Worm (Caenorhabditis elegans) whole organism, young adult: ENCODE data around the gene dct-6.

ENCODE experiments used
- B0019.2 ChIP-seq: fragments of 200-800 bp; sonication (Bioruptor generic); conservative IDR thresholded peaks from 2 replicates; pipeline ENCODE4 v1.3.6; 2022; ENCODE audit warnings: missing genetic modification reagents, missing genetic modification characterization, missing compliant biosample characterization
- F10E7.11 ChIP-seq: sonication (generic microtip); optimal IDR thresholded peaks from 2 replicates; lab custom pipeline; 2017; ENCODE audit warnings: mild to moderate bottlenecking, missing genetic modification characterization, moderate library complexity, missing compliant biosample characterization
- F39B2.1 ChIP-seq: fragments of 200-800 bp; sonication (Bioruptor generic); IDR thresholded peaks from 2 replicates; pipeline ENCODE4 v1.3.6; 2022; ENCODE audit warnings: missing genetic modification reagents, missing genetic modification characterization, missing compliant biosample characterization
- F49E8.2 ChIP-seq: sonication (generic microtip); optimal IDR thresholded peaks from 3 replicates; lab custom pipeline; 2017; ENCODE audit warnings: missing genetic modification characterization, mild to moderate bottlenecking, missing compliant biosample characterization, antibody characterized with exemption, moderate library complexity; ENCODE audit not compliant: insufficient read depth
- F57C9.4 ChIP-seq: sonication (generic microtip); optimal IDR thresholded peaks from 2 replicates; lab custom pipeline; 2017; ENCODE audit warnings: mild to moderate bottlenecking, missing genetic modification characterization, missing compliant biosample characterization
- K11D2.4 ChIP-seq: fragments of 200-800 bp; sonication (Bioruptor generic); IDR thresholded peaks from 2 replicates; pipeline ENCODE4 v1.3.6; 2022; ENCODE audit warnings: missing genetic modification reagents, missing genetic modification characterization, missing compliant biosample characterization
- K12H6.12 ChIP-seq: fragments of 200-800 bp; sonication (Bioruptor generic); optimal IDR thresholded peaks from 2 replicates; lab custom pipeline; 2018; ENCODE audit warnings: mild to moderate bottlenecking, missing genetic modification characterization, missing compliant biosample characterization
- Y53F4B.3 ChIP-seq: fragments of 200-800 bp; sonication (Bioruptor generic); IDR thresholded peaks from 2 replicates; pipeline ENCODE4 v1.3.6; 2022; ENCODE audit warnings: missing genetic modification reagents, missing genetic modification characterization, missing compliant biosample characterization
- Y56A3A.18 ChIP-seq: fragments of 200-800 bp; sonication (Bioruptor generic); IDR thresholded peaks from 2 replicates; pipeline ENCODE4 v1.3.6; 2022; ENCODE audit warnings: missing genetic modification reagents, missing genetic modification characterization, missing compliant biosample characterization
- Y79H2A.3 ChIP-seq: fragments of 200-800 bp; sonication (Bioruptor generic); conservative IDR thresholded peaks from 2 replicates; pipeline ENCODE4 v1.3.6; 2022; ENCODE audit warnings: missing genetic modification reagents, missing genetic modification characterization, missing compliant biosample characterization
- ZK185.1 ChIP-seq: sonication (generic microtip); optimal IDR thresholded peaks from 2 replicates; lab custom pipeline; 2016; ENCODE audit warnings: mild to moderate bottlenecking, missing genetic modification characterization, missing compliant biosample characterization; ENCODE audit not compliant: poor library complexity, severe bottlenecking
- akir-1 ChIP-seq: fragments of 200-800 bp; sonication (Bioruptor generic); optimal IDR thresholded peaks from 2 replicates; lab custom pipeline; 2018; ENCODE audit warnings: mild to moderate bottlenecking, missing genetic modification characterization, moderate library complexity, missing compliant biosample characterization
- aptf-2 ChIP-seq: fragments of 200-800 bp; sonication (Bioruptor generic); conservative IDR thresholded peaks from 2 replicates; pipeline ENCODE4 v1.3.6; 2022; ENCODE audit warnings: missing genetic modification reagents, missing genetic modification characterization, missing compliant biosample characterization
- athp-1 ChIP-seq: sonication (generic microtip); optimal IDR thresholded peaks from 2 replicates; lab custom pipeline; 2017; ENCODE audit warnings: mild to moderate bottlenecking, missing genetic modification characterization, missing compliant biosample characterization
- attf-3 ChIP-seq: fragments of 200-800 bp; sonication (Bioruptor generic); conservative IDR thresholded peaks from 2 replicates; pipeline ENCODE4 v1.3.6; 2022; ENCODE audit warnings: missing genetic modification reagents, missing genetic modification characterization, missing compliant biosample characterization
- bed-1 ChIP-seq: fragments of 200-800 bp; sonication (Bioruptor generic); IDR thresholded peaks from 2 replicates; pipeline ENCODE4 v1.3.6; 2022; ENCODE audit warnings: missing genetic modification reagents, missing genetic modification characterization, missing compliant biosample characterization
- bed-2 ChIP-seq: fragments of 200-800 bp; sonication (Bioruptor generic); IDR thresholded peaks from 2 replicates; pipeline ENCODE4 v1.3.6; 2022; ENCODE audit warnings: missing genetic modification reagents, missing genetic modification characterization, missing compliant biosample characterization
- ccch-3 ChIP-seq: fragments of 200-800 bp; sonication (Bioruptor generic); optimal IDR thresholded peaks from 2 replicates; lab custom pipeline; 2018; ENCODE audit warnings: mild to moderate bottlenecking, missing genetic modification characterization, missing compliant biosample characterization
- cebp-1 ChIP-seq, 2 experiments: fragments of 200-800 bp in 1 of 2; sonication (Bioruptor generic) in 1 of 2; sonication (generic microtip) in 1 of 2; IDR thresholded peaks in 1 of 2; optimal IDR thresholded peaks in 1 of 2; 2 replicates each; pipeline versions ENCODE4 v1.3.6 to Lab custom; 2017 to 2022; ENCODE audit warnings: missing compliant biosample characterization in 2 of 2, missing genetic modification characterization in 2 of 2, mild to moderate bottlenecking in 1 of 2, missing genetic modification reagents in 1 of 2, moderate library complexity in 1 of 2
- ceh-40 ChIP-seq: fragments of 200-800 bp; sonication (Bioruptor generic); IDR thresholded peaks from 2 replicates; pipeline ENCODE4 v1.3.6; 2022; ENCODE audit warnings: missing genetic modification characterization, missing compliant biosample characterization
- egl-44 ChIP-seq: fragments of 200-800 bp; sonication (Bioruptor generic); IDR thresholded peaks from 2 replicates; pipeline ENCODE4 v1.3.6; 2022; ENCODE audit warnings: missing genetic modification reagents, missing genetic modification characterization, missing compliant biosample characterization
- ekl-4 ChIP-seq: fragments of 200-800 bp; sonication (Bioruptor generic); IDR thresholded peaks from 2 replicates; pipeline ENCODE4 v1.3.6; 2022; ENCODE audit warnings: missing genetic modification reagents, missing genetic modification characterization, missing compliant biosample characterization
- fkh-3 ChIP-seq: sonication (generic microtip); optimal IDR thresholded peaks from 2 replicates; lab custom pipeline; 2016; ENCODE audit warnings: mild to moderate bottlenecking, missing genetic modification characterization, missing compliant biosample characterization
- hmg-1.2 ChIP-seq: fragments of 200-800 bp; sonication (Bioruptor generic); IDR thresholded peaks from 2 replicates; pipeline ENCODE4 v1.3.6; 2022; ENCODE audit warnings: missing genetic modification reagents, missing genetic modification characterization, missing compliant biosample characterization
- hrde-1 ChIP-seq: sonication (generic microtip); optimal IDR thresholded peaks from 2 replicates; lab custom pipeline; 2016; ENCODE audit warnings: missing genetic modification characterization, mild to moderate bottlenecking, missing compliant biosample characterization, moderate library complexity, missing genotype, missing genetic modification reagents, borderline replicate concordance
- lin-35 ChIP-seq, 3 experiments: fragments of 150-350 bp in 2 of 3; sonication (generic microtip) in 1 of 3; optimal IDR thresholded peaks; 2 replicates each; lab custom pipeline; 2014 to 2018; ENCODE audit warnings: missing biosample characterization in 3 of 3, missing genetic modification characterization in 3 of 3, missing genetic modification reagents in 3 of 3
- lsy-27 ChIP-seq: sonication (generic microtip); optimal IDR thresholded peaks from 2 replicates; lab custom pipeline; 2017; ENCODE audit warnings: missing genetic modification characterization, mild to moderate bottlenecking, missing compliant biosample characterization, antibody characterized with exemption, missing genotype, borderline replicate concordance; ENCODE audit not compliant: insufficient read depth
- madf-6 ChIP-seq: fragments of 200-800 bp; sonication (Bioruptor generic); IDR thresholded peaks from 2 replicates; pipeline ENCODE4 v1.3.6; 2022; ENCODE audit warnings: missing genetic modification reagents, missing genetic modification characterization, missing compliant biosample characterization
- nfya-1 ChIP-seq: sonication (generic microtip); optimal IDR thresholded peaks from 2 replicates; lab custom pipeline; 2017; ENCODE audit warnings: antibody characterized with exemption, missing compliant biosample characterization, missing genetic modification characterization, borderline replicate concordance; ENCODE audit not compliant: insufficient read depth
- nfya-2 ChIP-seq: fragments of 200-800 bp; sonication (Bioruptor generic); IDR thresholded peaks from 2 replicates; pipeline ENCODE4 v1.3.6; 2022; ENCODE audit warnings: missing genetic modification reagents, missing genetic modification characterization, missing compliant biosample characterization
- nfyb-1 ChIP-seq: fragments of 200-800 bp; sonication (Bioruptor generic); IDR thresholded peaks from 2 replicates; pipeline ENCODE4 v1.3.6; 2022; ENCODE audit warnings: missing genetic modification reagents, missing genetic modification characterization, missing compliant biosample characterization
- nhr-120 ChIP-seq: fragments of 200-800 bp; sonication (Bioruptor generic); IDR thresholded peaks from 2 replicates; pipeline ENCODE4 v1.3.6; 2022; ENCODE audit warnings: missing genetic modification characterization, missing compliant biosample characterization
- pha-4 ChIP-seq: fragments of 150-350 bp; sonication (generic microtip); optimal IDR thresholded peaks from 2 replicates; lab custom pipeline; 2014; ENCODE audit warnings: missing biosample characterization, missing genetic modification reagents, missing genetic modification characterization
- rcor-1 ChIP-seq: fragments of 200-800 bp; sonication (Bioruptor generic); IDR thresholded peaks from 2 replicates; pipeline ENCODE4 v1.3.6; 2022; ENCODE audit warnings: missing genetic modification reagents, missing genetic modification characterization, missing compliant biosample characterization
- rec-8 ChIP-seq, 2 experiments: sonication (generic microtip); optimal IDR thresholded peaks; 2 replicates each; lab custom pipeline; 2016; ENCODE audit warnings: mild to moderate bottlenecking in 2 of 2, missing genetic modification characterization in 2 of 2, missing genetic modification reagents in 2 of 2, missing genotype in 2 of 2, missing biosample characterization in 1 of 2, missing compliant biosample characterization in 1 of 2, moderate library complexity in 1 of 2
- snpc-1.1 ChIP-seq: sonication (generic microtip); optimal IDR thresholded peaks from 2 replicates; lab custom pipeline; 2017; ENCODE audit warnings: missing genetic modification characterization, mild to moderate bottlenecking, missing compliant biosample characterization, antibody characterized with exemption, moderate library complexity, missing genotype, missing genetic modification reagents; ENCODE audit not compliant: insufficient read depth
- snpc-1.3 ChIP-seq: sonication (generic microtip); optimal IDR thresholded peaks from 2 replicates; lab custom pipeline; 2017; ENCODE audit warnings: missing genetic modification characterization, mild to moderate bottlenecking, missing compliant biosample characterization, antibody characterized with exemption, moderate library complexity, missing genotype, missing genetic modification reagents; ENCODE audit not compliant: insufficient read depth
- somi-1 ChIP-seq: fragments of 200-800 bp; sonication (Bioruptor generic); optimal IDR thresholded peaks from 2 replicates; lab custom pipeline; 2018; ENCODE audit warnings: mild to moderate bottlenecking, missing genetic modification characterization, missing compliant biosample characterization
- tbp1 ChIP-seq: fragments of 200-800 bp; sonication (Bioruptor generic); optimal IDR thresholded peaks from 2 replicates; lab custom pipeline; 2018; ENCODE audit warnings: mild to moderate bottlenecking, missing genetic modification characterization, missing compliant biosample characterization
- unc-62 ChIP-seq: fragments of 150-350 bp; optimal IDR thresholded peaks from 2 replicates; lab custom pipeline; 2014; ENCODE audit warnings: missing biosample characterization, missing genetic modification reagents, missing genetic modification characterization
- xnd-1 ChIP-seq: sonication (generic microtip); optimal IDR thresholded peaks from 2 replicates; lab custom pipeline; 2016; ENCODE audit warnings: missing genotype, missing genetic modification reagents, missing genetic modification characterization, missing compliant biosample characterization
- ztf-18 ChIP-seq: sonication (generic microtip); optimal IDR thresholded peaks from 2 replicates; lab custom pipeline; 2016; ENCODE audit warnings: missing genotype, mild to moderate bottlenecking, missing genetic modification characterization, missing compliant biosample characterization
- ztf-22 ChIP-seq: fragments of 200-800 bp; sonication (Bioruptor generic); optimal IDR thresholded peaks from 2 replicates; lab custom pipeline; 2018; ENCODE audit warnings: mild to moderate bottlenecking, missing genetic modification characterization, moderate library complexity, missing compliant biosample characterization
- ztf-25 ChIP-seq: fragments of 200-800 bp; sonication (Bioruptor generic); IDR thresholded peaks from 2 replicates; pipeline ENCODE4 v1.3.6; 2022; ENCODE audit warnings: missing genetic modification reagents, missing genetic modification characterization, missing compliant biosample characterization

The dct-6 gene

ce11 chrIII:5943368-5944180, 22.6 kb upstream of the dct-6 start (continued):
- TF ChIP-seq somi-1 (GFP tag; lab: Kevin White, UChicago) (peak; percentile 30), xnd-1 (tag; lab: Kevin White, UChicago) (no peak), hrde-1 (peak; percentile 89), ztf-25 (no peak), ztf-22 (GFP tag; lab: Kevin White, UChicago) (no peak), tbp1 (GFP tag; lab: Kevin White, UChicago) (peak; percentile 62), F39B2.1 (0 out of 2 replicates have a peak, but pooled peaks have one; percentile 4), B0019.2 (GFP tag; lab: Robert Waterston, UW) (no peak), madf-6 (GFP tag; lab: Robert Waterston, UW) (peak; percentile 71), ztf-18 (tag; lab: Kevin White, UChicago) (peak; percentile 11), attf-3 (GFP tag; lab: Robert Waterston, UW) (peak; percentile 40; the same call in 1 of the 2 replicates), rcor-1 (GFP tag; lab: Robert Waterston, UW) (peak; percentile 73), akir-1 (GFP tag; lab: Kevin White, UChicago) (no peak), snpc-1.1 (peak; percentile 73), bed-2 (0 out of 2 replicates have a peak, but pooled peaks have one; percentile 9), Y56A3A.18 (peak; percentile 81), nfya-2 (0 out of 2 replicates have a peak, but pooled peaks have one; percentile 2), cebp-1 (GFP tag; IDR thresholded peaks at IDR 0.05; lab: Robert Waterston, UW) (no peak; the same call in 1 of the 2 replicates), cebp-1 (tag; optimal IDR thresholded peaks at IDR 0.05; lab: Kevin White, UChicago) (peak; percentile 86), snpc-1.3 (tag; lab: Kevin White, UChicago) (no peak), hmg-1.2 (GFP tag; lab: Robert Waterston, UW) (peak; percentile 60), K12H6.12 (tag; lab: Kevin White, UChicago) (peak; percentile 22), nhr-120 (GFP tag; lab: Robert Waterston, UW) (no peak; the same call in 1 of the 2 replicates), Y79H2A.3 (GFP tag; lab: Robert Waterston, UW) (peak; percentile 92; the same call in 1 of the 2 replicates), Y53F4B.3 (GFP tag; lab: Robert Waterston, UW) (peak; percentile 33; the same call in 1 of the 2 replicates), rec-8 (tag; optimal IDR thresholded peaks at IDR 0.05; lab: Kevin White, UChicago) (peak in 1 of 2 experiments; percentile 15), unc-62 (GFP tag; lab: Kevin White, UChicago) (no peak), lsy-27 (tag; lab: Kevin White, UChicago) (no peak), nfyb-1 (GFP tag; lab: Robert Waterston, UW) (peak; percentile 86), ZK185.1 (peak; percentile 75), ceh-40 (no peak), nfya-1 (tag; lab: Kevin White, UChicago) (no peak)

ce11 chrIII:5945865-5946264, 20.3 kb upstream of the dct-6 start, which contains the start of gene F25B5.5:
F25B5.5 (minus strand) TSS chrIII:5946124.
- TF ChIP-seq F10E7.11 (no peak), lin-35 (GFP tag; optimal IDR thresholded peaks at IDR 0.05; lab: Kevin White, UChicago) (peak in 1 of 3 experiments; percentile 32), unc-62 (GFP tag; lab: Kevin White, UChicago) (no peak), pha-4 (tag; lab: Kevin White, UChicago) (no peak), K11D2.4 (GFP tag; lab: Robert Waterston, UW) (no peak), fkh-3 (tag; lab: Kevin White, UChicago) (no peak), egl-44 (GFP tag; lab: Robert Waterston, UW) (0 out of 2 replicates have a peak, but pooled peaks have one; percentile 27), ekl-4 (GFP tag; lab: Robert Waterston, UW) (0 out of 2 replicates have a peak, but pooled peaks have one; percentile 45), Y79H2A.3 (GFP tag; lab: Robert Waterston, UW) (no peak), ccch-3 (no peak), F49E8.2 (no peak), bed-1 (no peak), aptf-2 (GFP tag; lab: Robert Waterston, UW) (no peak), athp-1 (tag; lab: Kevin White, UChicago) (no peak), F57C9.4 (tag; lab: Kevin White, UChicago) (no peak)
